Worm (Caenorhabditis elegans) whole organism, early embryonic: ENCODE data around the gene W03A5.1.
A peak's percentile ranks its signal among the peaks of the same experiment; 100 is the strongest.

ENCODE experiments used
- B0310.2 ChIP-seq: sonication (generic microtip); optimal IDR thresholded peaks from 2 replicates; lab custom pipeline; 2016; ENCODE audit warnings: mild to moderate bottlenecking, missing genetic modification characterization, missing compliant biosample characterization
- F13C5.2 ChIP-seq: sonication (generic microtip); optimal IDR thresholded peaks from 2 replicates; lab custom pipeline; 2017; ENCODE audit warnings: mild to moderate bottlenecking, missing genetic modification characterization, inconsistent platforms, missing compliant biosample characterization
- aly-1 ChIP-seq: sonication (generic microtip); optimal IDR thresholded peaks from 2 replicates; lab custom pipeline; 2016; ENCODE audit warnings: missing genetic modification characterization, missing compliant biosample characterization
- ama-1 ChIP-seq: fragments of 150-350 bp; optimal IDR thresholded peaks from 2 replicates; lab custom pipeline; 2014
- ceh-13 ChIP-seq: fragments of 200-800 bp; sonication (Bioruptor generic); optimal IDR thresholded peaks from 2 replicates; lab custom pipeline; 2018; ENCODE audit warnings: mild to moderate bottlenecking, missing genetic modification characterization, missing compliant biosample characterization
- ceh-36 ChIP-seq: sonication (generic microtip); optimal IDR thresholded peaks from 2 replicates; lab custom pipeline; 2016; ENCODE audit warnings: missing genetic modification characterization, inconsistent platforms, missing compliant biosample characterization
- ets-7 ChIP-seq: sonication (generic microtip); optimal IDR thresholded peaks from 2 replicates; lab custom pipeline; 2016; ENCODE audit warnings: missing genotype, missing genetic modification characterization, missing compliant biosample characterization
- flt-1 ChIP-seq: fragments of 200-800 bp; sonication (Bioruptor generic); IDR thresholded peaks from 2 replicates; pipeline ENCODE4 v1.3.6; 2022; ENCODE audit warnings: missing genetic modification characterization, missing compliant biosample characterization
- hmbx-1 ChIP-seq: sonication (generic microtip); optimal IDR thresholded peaks from 2 replicates; lab custom pipeline; 2016; ENCODE audit warnings: mild to moderate bottlenecking, missing genetic modification characterization, missing compliant biosample characterization
- hmg-4 ChIP-seq: fragments of 200-800 bp; sonication (Bioruptor generic); optimal IDR thresholded peaks from 2 replicates; lab custom pipeline; 2018; ENCODE audit warnings: mild to moderate bottlenecking, missing genetic modification characterization, missing compliant biosample characterization
- hnd-1 ChIP-seq: sonication (generic microtip); optimal IDR thresholded peaks from 2 replicates; lab custom pipeline; 2016; ENCODE audit warnings: missing genetic modification characterization, missing compliant biosample characterization
- pes-1 ChIP-seq: fragments of 200-800 bp; sonication (Bioruptor generic); IDR thresholded peaks from 2 replicates; pipeline ENCODE4 v1.3.6; 2022; ENCODE audit warnings: missing genetic modification reagents, missing genetic modification characterization, missing compliant biosample characterization
- scrt-1 ChIP-seq: fragments of 200-800 bp; sonication (Bioruptor generic); IDR thresholded peaks from 2 replicates; pipeline ENCODE4 v1.3.6; 2022; ENCODE audit warnings: missing genetic modification characterization, missing compliant biosample characterization
- sea-1 ChIP-seq: fragments of 200-800 bp; sonication (Bioruptor generic); conservative IDR thresholded peaks from 2 replicates; pipeline ENCODE4 v1.3.6; 2022; ENCODE audit warnings: missing genetic modification characterization, missing compliant biosample characterization
- tbx-11 ChIP-seq: fragments of 200-800 bp; sonication (Bioruptor generic); IDR thresholded peaks from 2 replicates; pipeline ENCODE4 v1.3.6; 2022; ENCODE audit warnings: missing genetic modification characterization, missing compliant biosample characterization
- tbx-37 ChIP-seq: fragments of 200-800 bp; sonication (Bioruptor generic); conservative IDR thresholded peaks from 2 replicates; pipeline ENCODE4 v1.3.6; 2022; ENCODE audit warnings: missing genetic modification reagents, missing genetic modification characterization, missing compliant biosample characterization
- tra-4 ChIP-seq: sonication (generic microtip); optimal IDR thresholded peaks from 2 replicates; lab custom pipeline; 2017; ENCODE audit warnings: missing genetic modification characterization, missing compliant biosample characterization

W03A5.1 gene

DNA sequence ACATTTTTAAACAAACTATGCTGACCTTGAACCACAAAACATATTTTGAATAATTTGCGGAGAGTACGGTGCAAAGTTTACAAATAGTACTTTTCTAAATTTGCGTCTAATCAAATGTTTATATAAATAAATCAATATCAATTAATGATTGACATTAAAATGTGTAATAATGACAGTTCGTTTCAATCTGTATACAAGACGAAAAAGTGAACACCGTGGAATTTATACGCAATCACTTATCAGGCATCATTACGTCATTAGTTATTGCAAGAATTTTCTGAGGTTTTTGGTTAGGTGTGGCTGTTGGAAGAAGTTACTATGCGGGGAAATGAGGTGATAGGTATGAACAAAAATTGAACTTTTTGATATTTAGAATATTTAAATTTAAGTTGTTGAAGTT lies 19.4 kb downstream of the W03A5.1 start:
- TF ChIP-seq tra-4 (tag; lab: Kevin White, UChicago) (no peak), hnd-1 (tag; lab: Kevin White, UChicago) (no peak), B0310.2 (no peak), pes-1 (GFP tag; lab: Robert Waterston, UW) (no peak), ama-1 (no peak), ets-7 (tag; lab: Kevin White, UChicago) (no peak), hmbx-1 (tag; lab: Kevin White, UChicago) (no peak), tbx-11 (GFP tag; lab: Robert Waterston, UW) (no peak), hmg-4 (no peak), tbx-37 (GFP tag; lab: Robert Waterston, UW) (no peak), sea-1 (no peak), ceh-36 (tag; lab: Kevin White, UChicago) (no peak), flt-1 (no peak), ceh-13 (GFP tag; lab: Kevin White, UChicago) (no peak), F13C5.2 (tag; lab: Kevin White, UChicago) (no peak), aly-1 (tag; lab: Kevin White, UChicago) (no peak), scrt-1 (no peak)

ce11 chrIII:5436306-5436705 lies 28.6 kb downstream of the W03A5.1 start:
- TF ChIP-seq pes-1 (GFP tag; lab: Robert Waterston, UW), result no peak

ce11 chrIII:5438064-5438463 lies 30.4 kb downstream of the W03A5.1 start:
- TF ChIP-seq ceh-13 (GFP tag; lab: Kevin White, UChicago) (no peak), tbx-37 (GFP tag; lab: Robert Waterston, UW) (no peak), tbx-11 (GFP tag; lab: Robert Waterston, UW) (no peak), hnd-1 (tag; lab: Kevin White, UChicago) (no peak), hmbx-1 (tag; lab: Kevin White, UChicago) (no peak), sea-1 (no peak)

- no peak for TF ChIP-seq ets-7 (tag; lab: Kevin White, UChicago)
- no peak for TF ChIP-seq tra-4 (tag; lab: Kevin White, UChicago)
- no peak for TF ChIP-seq tbx-11 (GFP tag; lab: Robert Waterston, UW)
- no peak for TF ChIP-seq tbx-37 (GFP tag; lab: Robert Waterston, UW)
These were observed 32.9 kb downstream of the W03A5.1 start, which contains the start of gene W03A5.6 for ce11 chrIII:5440540-5440939. Gene W03A5.6 (minus strand): TSS chrIII:5440640.

- TF ChIP-seq ama-1, result no peak
- no peak for TF ChIP-seq tbx-37 (GFP tag; lab: Robert Waterston, UW)
- TF ChIP-seq B0310.2, result no peak
- TF ChIP-seq ets-7 (tag; lab: Kevin White, UChicago), result no peak
- no peak for TF ChIP-seq aly-1 (tag; lab: Kevin White, UChicago)
- peak; percentile 41 for TF ChIP-seq F13C5.2 (tag; lab: Kevin White, UChicago)
These were observed 35.1 kb downstream of the W03A5.1 start, which contains the start of the genes T24G10.2 and disl-2 for ce11 chrIII:5442711-5443253. Gene T24G10.2 (minus strand): TSS chrIII:5442761. Gene disl-2 (plus strand): TSS chrIII:5443167.

DNA sequence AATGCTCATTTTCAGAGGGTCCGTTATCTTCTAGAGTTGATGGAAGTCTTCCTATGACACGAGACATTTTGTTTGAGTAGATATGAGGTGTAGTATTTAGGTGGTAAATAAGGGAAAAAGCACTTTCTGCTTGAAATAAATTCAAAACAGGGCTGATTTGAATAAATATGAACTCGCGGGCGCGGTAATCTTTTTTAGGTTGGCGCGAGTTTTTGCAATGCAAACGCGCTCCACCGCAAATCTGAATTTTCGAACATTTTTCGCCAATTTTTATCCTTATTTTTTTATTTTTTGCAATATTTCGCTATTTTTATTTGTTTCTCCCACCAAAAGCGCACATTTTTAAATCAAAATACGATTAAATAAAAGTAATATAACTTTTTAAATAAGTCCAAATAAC lies 40.5 kb downstream of the W03A5.1 start, which contains the start of gene skpt-1:
TSS of gene skpt-1 (minus strand) at position 219 of the 400 bp plus-strand sequence.
- TF ChIP-seq ets-7 (tag; lab: Kevin White, UChicago) (no peak), F13C5.2 (tag; lab: Kevin White, UChicago) (no peak), scrt-1 (no peak), ceh-13 (GFP tag; lab: Kevin White, UChicago) (no peak), ama-1 (no peak), sea-1 (no peak), flt-1 (no peak), aly-1 (tag; lab: Kevin White, UChicago) (no peak), tbx-11 (GFP tag; lab: Robert Waterston, UW) (no peak), hmbx-1 (tag; lab: Kevin White, UChicago) (no peak)

- TF ChIP-seq F13C5.2 (tag; lab: Kevin White, UChicago) (peak; percentile 23), flt-1 (no peak)
These were observed 42.1 kb downstream of the W03A5.1 start, which contains the start of gene F48E8.8 for ce11 chrIII:5449762-5450308. Gene F48E8.8 (minus strand): TSS chrIII:5449812.

DNA sequence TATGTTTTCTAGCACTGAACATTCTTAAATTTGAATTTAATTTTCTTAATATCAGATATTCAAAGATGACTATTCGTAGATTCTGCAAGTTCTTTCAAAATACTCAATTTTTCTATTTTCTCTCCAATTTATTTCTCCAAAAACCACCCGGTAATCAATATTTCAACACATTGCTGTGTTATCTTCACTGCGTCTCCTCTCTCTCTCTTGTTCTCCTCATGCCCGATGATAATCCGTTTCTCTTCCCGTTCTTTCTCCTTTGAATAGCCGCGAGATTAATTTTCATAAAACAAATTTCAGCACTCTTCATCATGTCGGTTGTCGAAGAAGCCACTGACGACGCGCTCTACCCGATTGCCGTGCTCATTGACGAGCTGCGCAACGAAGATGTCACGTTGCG lies 42.7 kb downstream of the W03A5.1 start, which contains the start of gene paa-1:
TSS of gene paa-1 (plus strand) at position 301 of the 400 bp plus-strand sequence.
- TF ChIP-seq hmg-4 (no peak), ama-1 (no peak), B0310.2 (no peak), tbx-37 (GFP tag; lab: Robert Waterston, UW) (no peak), scrt-1 (no peak), ets-7 (tag; lab: Kevin White, UChicago) (no peak)

- TF ChIP-seq sea-1, result no peak
These were observed 45.6 kb downstream of the W03A5.1 start, which contains the start of gene F48E8.4 for ce11 chrIII:5453290-5453689. Gene F48E8.4 (plus strand): TSS chrIII:5453590.
